Fruit fly (Drosophila melanogaster) whole organism, prepupa: Measurements from ENCODE around the gene CG42570.

Source experiments
- OdsH ChIP-seq: fragments of 200-800 bp; sonication (Bioruptor generic); optimal IDR thresholded peaks from 3 replicates; lab custom pipeline; 2016; ENCODE audit warnings: missing biosample characterization, missing genetic modification characterization
- Sox102F ChIP-seq: fragments of 200-800 bp; sonication (Bioruptor generic); optimal IDR thresholded peaks from 2 replicates; lab custom pipeline; 2016; ENCODE audit warnings: missing biosample characterization, mild to moderate bottlenecking, missing genetic modification characterization

- no peak for TF ChIP-seq OdsH
- no peak for TF ChIP-seq Sox102F
Observed at dm6 chr3L:15703330-15704119, 14.1 kb upstream of the CG42570 start.
